Worm (Caenorhabditis elegans) whole organism, mixed stage, embryonic: Measurements from ENCODE around the gene flp-6.
"Not testable (repeated sequence)": the region's sequence is repeated elsewhere in the genome, so short reads cannot be mapped to it uniquely, and the experiment has no call there.

Experiments used
- elt-1 ChIP-seq: sonication (generic microtip); optimal IDR thresholded peaks from 2 replicates; lab custom pipeline; 2017; ENCODE audit warnings: missing genetic modification characterization, mild to moderate bottlenecking, missing compliant biosample characterization, antibody characterized with exemption, moderate library complexity, borderline replicate concordance; ENCODE audit not compliant: insufficient read depth
- lin-13 ChIP-seq: fragments of 150-350 bp; optimal IDR thresholded peaks from 2 replicates; lab custom pipeline; 2014; ENCODE audit warnings: missing biosample characterization, missing genetic modification characterization
- mep-1 ChIP-seq: fragments of 150-350 bp; optimal IDR thresholded peaks from 2 replicates; lab custom pipeline; 2017; ENCODE audit warnings: missing biosample characterization, missing genetic modification reagents, missing genetic modification characterization, inconsistent platforms
- nhr-237 ChIP-seq: fragments of 150-350 bp; optimal IDR thresholded peaks from 2 replicates; lab custom pipeline; 2014; ENCODE audit warnings: missing biosample characterization, missing genetic modification characterization
- nhr-76 ChIP-seq: sonication (generic microtip); optimal IDR thresholded peaks from 2 replicates; lab custom pipeline; 2017; ENCODE audit warnings: missing biosample characterization, missing genetic modification characterization
- pha-4 ChIP-seq: fragments of 150-350 bp; optimal IDR thresholded peaks from 2 replicates; lab custom pipeline; 2018; ENCODE audit warnings: missing biosample characterization, missing genetic modification reagents, missing genetic modification characterization

ce11 chrV:9439315-9440002 is 32.3 kb upstream of the flp-6 start, which contains the start of gene Y54B9A.1:
- TF ChIP-seq nhr-237 (tag; lab: Kevin White, UChicago); pha-4 (tag; lab: Kevin White, UChicago); nhr-76; lin-13; mep-1; elt-1: not testable (repeated sequence)
